Fruit fly (Drosophila melanogaster): ENCODE measurements around the gene CG6961.

- TF ChIP-seq insv (optimal IDR thresholded peaks at IDR 0.05): no peak
- TF ChIP-seq h (optimal IDR thresholded peaks at IDR 0.05): no peak
- TF ChIP-seq psq (optimal IDR thresholded peaks at IDR 0.05): no peak
- no peak for TF ChIP-seq ttk (optimal IDR thresholded peaks at IDR 0.05)
Observed at dm6 chrX:18835500-18835899, 47.5 kb upstream of the CG6961 start.
